Fruit fly (Drosophila melanogaster): ENCODE data around the gene CG9192.

- TF ChIP-seq CG8478 (optimal IDR thresholded peaks at IDR 0.05) (no peak), psq (optimal IDR thresholded peaks at IDR 0.05) (no peak), EcR (GFP tag; optimal IDR thresholded peaks at IDR 0.05) (no peak)
Measured at dm6 chr3L:1275767-1276166, 37.6 kb upstream of the CG9192 start, which contains the start of gene CG32333.
